Worm (Caenorhabditis elegans): ENCODE results near the gene clec-134.

clec-134 gene

ce11 chrII:3626872-3627271 is 47.0 kb downstream of the clec-134 start, which contains the start of gene M151.3:
Gene M151.3 (plus strand): TSS chrII:3627172.
- no peak for TF ChIP-seq tab-1 (GFP tag; IDR thresholded peaks at IDR 0.05)
- no peak for TF ChIP-seq ztf-23 (GFP tag; IDR thresholded peaks at IDR 0.05)
- TF ChIP-seq klf-2 (GFP tag; conservative IDR thresholded peaks at IDR 0.05), result no peak
- no peak for TF ChIP-seq flt-1 (GFP tag; IDR thresholded peaks at IDR 0.05)
- TF ChIP-seq T22C8.4 (GFP tag; IDR thresholded peaks at IDR 0.05), result no peak
- TF ChIP-seq ztf-29 (GFP tag; IDR thresholded peaks at IDR 0.05), result no peak

ce11 chrII:3630810-3631209 is 50.9 kb downstream of the clec-134 start, which contains the start of gene M151.2:
Gene M151.2 (plus strand): TSS chrII:3631110.
- TF ChIP-seq ztf-29 (GFP tag; IDR thresholded peaks at IDR 0.05) (no peak), klf-2 (GFP tag; conservative IDR thresholded peaks at IDR 0.05) (no peak), ref-1 (GFP tag; conservative IDR thresholded peaks at IDR 0.05) (no peak), T22C8.4 (GFP tag; IDR thresholded peaks at IDR 0.05) (no peak), tab-1 (GFP tag; IDR thresholded peaks at IDR 0.05) (no peak), flt-1 (GFP tag; IDR thresholded peaks at IDR 0.05) (no peak), cog-1 (tag; optimal IDR thresholded peaks at IDR 0.05) (no peak), med-1 (GFP tag; optimal IDR thresholded peaks at IDR 0.05; ENCODE audit: insufficient read depth) (no peak), ztf-23 (GFP tag; IDR thresholded peaks at IDR 0.05) (no peak)

Data from whole organism, midembryonic.